Fruit fly (Drosophila melanogaster) whole organism, embryonic: ENCODE results near the gene Arv1.
A peak's percentile ranks its signal among the peaks of the same experiment; 100 is the strongest.

Experiments
- B-H1 ChIP-seq: fragments of 200-800 bp; sonication (Bioruptor generic); IDR thresholded peaks from 3 replicates; pipeline ENCODE4 v1.3.6; 2022; ENCODE audit warnings: missing biosample characterization, missing genetic modification characterization
- B-H2 ChIP-seq: fragments of 200-800 bp; sonication (Bioruptor generic); optimal IDR thresholded peaks from 2 replicates; lab custom pipeline; 2018; ENCODE audit warnings: missing biosample characterization, mild to moderate bottlenecking, missing genetic modification characterization
- Blimp-1 ChIP-seq: fragments of 200-800 bp; sonication (Bioruptor generic); optimal IDR thresholded peaks from 3 replicates; lab custom pipeline; 2018; ENCODE audit warnings: missing biosample characterization, missing genetic modification characterization, mild to moderate bottlenecking, moderate library complexity, missing genetic modification reagents
- C15 ChIP-seq: fragments of 200-800 bp; sonication (Bioruptor generic); IDR thresholded peaks from 3 replicates; pipeline ENCODE4 v1.3.6; 2022; ENCODE audit warnings: missing biosample characterization, missing genetic modification characterization
- CG10565 ChIP-seq: fragments of 200-800 bp; sonication (Bioruptor generic); optimal IDR thresholded peaks from 3 replicates; lab custom pipeline; 2016; ENCODE audit warnings: missing biosample characterization, mild to moderate bottlenecking, missing genetic modification characterization
- CG12104 ChIP-seq: fragments of 200-800 bp; sonication (Bioruptor generic); optimal IDR thresholded peaks from 3 replicates; lab custom pipeline; 2016; ENCODE audit warnings: missing biosample characterization, missing genetic modification characterization
- CG13894 ChIP-seq: fragments of 200-800 bp; sonication (Bioruptor generic); optimal IDR thresholded peaks from 3 replicates; lab custom pipeline; 2018; ENCODE audit warnings: missing biosample characterization, mild to moderate bottlenecking, missing genetic modification characterization, moderate library complexity
- CG15073 ChIP-seq: fragments of 200-800 bp; sonication (Bioruptor generic); optimal IDR thresholded peaks from 2 replicates; lab custom pipeline; 2016; ENCODE audit warnings: missing biosample characterization, missing genetic modification characterization
- CG17829 ChIP-seq: fragments of 200-800 bp; optimal IDR thresholded peaks from 2 replicates; lab custom pipeline; 2019; ENCODE audit warnings: missing biosample characterization, mild to moderate bottlenecking, missing genetic modification characterization, moderate library complexity
- CG18011 ChIP-seq: fragments of 200-800 bp; sonication (Bioruptor generic); optimal IDR thresholded peaks from 2 replicates; lab custom pipeline; 2017; ENCODE audit warnings: missing biosample characterization, missing genetic modification characterization, mild to moderate bottlenecking, moderate library complexity, missing genotype
- CG1832 ChIP-seq: fragments of 200-800 bp; sonication (Bioruptor generic); optimal IDR thresholded peaks from 2 replicates; lab custom pipeline; 2017; ENCODE audit warnings: missing biosample characterization, mild to moderate bottlenecking, missing genetic modification characterization, inconsistent platforms
- CG32767 ChIP-seq: fragments of 200-800 bp; sonication (Bioruptor generic); IDR thresholded peaks from 2 replicates; pipeline ENCODE4 v1.3.6; 2022; ENCODE audit warnings: missing biosample characterization, missing genetic modification characterization
- CG3995 ChIP-seq: fragments of 200-800 bp; sonication (Bioruptor generic); optimal IDR thresholded peaks from 3 replicates; lab custom pipeline; 2016; ENCODE audit warnings: missing biosample characterization, missing genetic modification characterization
- CG4360 ChIP-seq: fragments of 200-800 bp; sonication (Bioruptor generic); IDR thresholded peaks from 2 replicates; pipeline ENCODE4 v1.3.6; 2022; ENCODE audit warnings: missing biosample characterization, missing genetic modification characterization
- CG4617 ChIP-seq: fragments of 200-800 bp; sonication (Bioruptor generic); optimal IDR thresholded peaks from 3 replicates; lab custom pipeline; 2016; ENCODE audit warnings: missing biosample characterization, missing genetic modification characterization, borderline replicate concordance
- CG5245 ChIP-seq: fragments of 200-800 bp; sonication (Bioruptor generic); optimal IDR thresholded peaks from 3 replicates; lab custom pipeline; 2016; ENCODE audit warnings: missing biosample characterization, missing genetic modification characterization
- CG6765 ChIP-seq: fragments of 200-800 bp; sonication (Bioruptor generic); optimal IDR thresholded peaks from 3 replicates; lab custom pipeline; 2017; ENCODE audit warnings: missing biosample characterization, mild to moderate bottlenecking, missing genetic modification characterization
- CG8765 ChIP-seq: fragments of 200-800 bp; sonication (Bioruptor generic); IDR thresholded peaks from 2 replicates; pipeline ENCODE4 v1.3.6; 2022; ENCODE audit warnings: missing biosample characterization, missing genetic modification characterization
- CTCF ChIP-seq: fragments of 200-800 bp; sonication (Bioruptor generic); optimal IDR thresholded peaks from 2 replicates; lab custom pipeline; 2017; ENCODE audit warnings: missing biosample characterization, mild to moderate bottlenecking, missing genetic modification characterization, moderate library complexity
- Dad ChIP-seq: fragments of 200-800 bp; sonication (Bioruptor generic); optimal IDR thresholded peaks from 3 replicates; lab custom pipeline; 2016; ENCODE audit warnings: missing biosample characterization, missing genetic modification characterization
- Dll ChIP-seq: fragments of 200-800 bp; sonication (Bioruptor generic); IDR thresholded peaks from 4 replicates; pipeline ENCODE4 v1.3.6; 2022; ENCODE audit warnings: missing biosample characterization, missing genetic modification characterization; ENCODE audit not compliant: partially characterized antibody
- ERR ChIP-seq: fragments of 200-800 bp; sonication (Bioruptor generic); optimal IDR thresholded peaks from 2 replicates; lab custom pipeline; 2016; ENCODE audit warnings: missing biosample characterization, missing genetic modification characterization
- Eip74EF ChIP-seq, 2 experiments: fragments of 200-800 bp in 1 of 2; fragments of >200 bp in 1 of 2; sonication (Bioruptor generic) in 1 of 2; optimal IDR thresholded peaks; 2 replicates each; lab custom pipeline; 2017 to 2019; ENCODE audit warnings: missing biosample characterization in 2 of 2, missing genetic modification characterization in 2 of 2, mild to moderate bottlenecking in 1 of 2, moderate library complexity in 1 of 2
- Kr ChIP-seq: fragments of 200-800 bp; sonication (Bioruptor generic); optimal IDR thresholded peaks from 2 replicates; lab custom pipeline; 2017; ENCODE audit warnings: missing biosample characterization, mild to moderate bottlenecking, missing genetic modification characterization
- MTF-1 ChIP-seq: fragments of 200-800 bp; sonication (Bioruptor generic); optimal IDR thresholded peaks from 2 replicates; lab custom pipeline; 2018; ENCODE audit warnings: missing biosample characterization, mild to moderate bottlenecking, missing genetic modification characterization, borderline replicate concordance
- Mes4 ChIP-seq: fragments of 200-800 bp; sonication (Bioruptor generic); optimal IDR thresholded peaks from 2 replicates; lab custom pipeline; 2016; ENCODE audit warnings: missing biosample characterization, missing genetic modification characterization
- Rfx ChIP-seq: fragments of 200-800 bp; sonication (Bioruptor generic); IDR thresholded peaks from 2 replicates; pipeline ENCODE4 v1.3.6; 2022; ENCODE audit warnings: missing biosample characterization, missing genetic modification characterization
- YL-1 ChIP-seq: fragments of 200-800 bp; sonication (Bioruptor generic); optimal IDR thresholded peaks from 3 replicates; lab custom pipeline; 2017; ENCODE audit warnings: missing biosample characterization, mild to moderate bottlenecking, missing genetic modification characterization
- ap ChIP-seq: fragments of 200-800 bp; sonication (Bioruptor generic); IDR thresholded peaks from 2 replicates; pipeline ENCODE4 v1.3.6; 2022; ENCODE audit warnings: missing biosample characterization, missing genetic modification characterization
- cad ChIP-seq: fragments of >200 bp; optimal IDR thresholded peaks from 2 replicates; lab custom pipeline; 2017; ENCODE audit warnings: missing biosample characterization, missing genetic modification characterization
- cas ChIP-seq: fragments of 200-800 bp; sonication (Bioruptor generic); IDR thresholded peaks from 2 replicates; pipeline ENCODE4 v1.3.6; 2022; ENCODE audit warnings: missing biosample characterization, missing genetic modification characterization
- crp ChIP-seq, 2 experiments: fragments of 200-800 bp; sonication (Bioruptor generic); optimal IDR thresholded peaks; 2 replicates in 1 of 2; 3 replicates in 1 of 2; lab custom pipeline; 2017; ENCODE audit warnings: missing biosample characterization in 2 of 2, missing genetic modification characterization in 2 of 2, mild to moderate bottlenecking in 1 of 2, moderate library complexity in 1 of 2
- danr ChIP-seq: fragments of 200-800 bp; sonication (Bioruptor generic); IDR thresholded peaks from 2 replicates; pipeline ENCODE4 v1.3.6; 2022; ENCODE audit warnings: missing biosample characterization, missing genetic modification characterization
- eve ChIP-seq, 2 experiments: fragments of >200 bp; optimal IDR thresholded peaks; 2 replicates each; lab custom pipeline; 2017; ENCODE audit warnings: missing biosample characterization in 2 of 2, missing genetic modification characterization in 2 of 2
- grau ChIP-seq: fragments of 200-800 bp; optimal IDR thresholded peaks from 3 replicates; lab custom pipeline; 2019; ENCODE audit warnings: missing biosample characterization, mild to moderate bottlenecking, missing genetic modification characterization, moderate library complexity
- gsb ChIP-seq: fragments of 200-800 bp; sonication (Bioruptor generic); IDR thresholded peaks from 2 replicates; pipeline ENCODE4 v1.3.6; 2022; ENCODE audit warnings: missing biosample characterization, missing genetic modification characterization
- mirr ChIP-seq: fragments of 200-800 bp; sonication (Bioruptor generic); optimal IDR thresholded peaks from 3 replicates; lab custom pipeline; 2018; ENCODE audit warnings: missing biosample characterization, mild to moderate bottlenecking, missing genetic modification characterization
- pnt ChIP-seq: fragments of 200-800 bp; sonication (Bioruptor generic); optimal IDR thresholded peaks from 3 replicates; lab custom pipeline; 2016; ENCODE audit warnings: missing biosample characterization, missing genetic modification characterization
- psq ChIP-seq: fragments of 200-800 bp; sonication (Bioruptor generic); optimal IDR thresholded peaks from 2 replicates; lab custom pipeline; 2017; ENCODE audit warnings: missing biosample characterization, missing genetic modification characterization
- ro ChIP-seq: fragments of 200-800 bp; sonication (Bioruptor generic); IDR thresholded peaks from 2 replicates; pipeline ENCODE4 v1.3.6; 2022; ENCODE audit warnings: missing biosample characterization, missing genetic modification characterization
- run ChIP-seq: fragments of 200-800 bp; sonication (Bioruptor generic); optimal IDR thresholded peaks from 3 replicates; lab custom pipeline; 2018; ENCODE audit warnings: missing biosample characterization, mild to moderate bottlenecking, missing genetic modification characterization
- slp2 ChIP-seq: fragments of 200-800 bp; sonication (Bioruptor generic); optimal IDR thresholded peaks from 2 replicates; lab custom pipeline; 2016; ENCODE audit warnings: missing biosample characterization, missing genetic modification characterization
- sob ChIP-seq: fragments of 200-800 bp; sonication (Bioruptor generic); IDR thresholded peaks from 2 replicates; pipeline ENCODE4 v1.3.6; 2022; ENCODE audit warnings: missing biosample characterization, missing genetic modification characterization
- sqz ChIP-seq: fragments of 200-800 bp; sonication (Bioruptor generic); optimal IDR thresholded peaks from 3 replicates; lab custom pipeline; 2018; ENCODE audit warnings: missing biosample characterization, mild to moderate bottlenecking, missing genetic modification characterization
- tgo ChIP-seq: fragments of 200-800 bp; sonication (Bioruptor generic); IDR thresholded peaks from 3 replicates; pipeline ENCODE4 v1.3.6; 2022; ENCODE audit warnings: missing biosample characterization, missing genetic modification characterization
- tna ChIP-seq: fragments of 200-800 bp; sonication (Bioruptor generic); IDR thresholded peaks from 2 replicates; pipeline ENCODE4 v1.3.6; 2022; ENCODE audit warnings: missing biosample characterization, missing genetic modification characterization; ENCODE audit not compliant: partially characterized antibody
- toy ChIP-seq: fragments of 200-800 bp; sonication (Bioruptor generic); IDR thresholded peaks from 2 replicates; pipeline ENCODE4 v1.3.6; 2022; ENCODE audit warnings: missing biosample characterization, missing genetic modification characterization
- unpg ChIP-seq: fragments of 200-800 bp; sonication (Bioruptor generic); optimal IDR thresholded peaks from 3 replicates; lab custom pipeline; 2018; ENCODE audit warnings: missing biosample characterization, mild to moderate bottlenecking, missing genetic modification characterization, moderate library complexity
- vvl ChIP-seq: fragments of 200-800 bp; sonication (Bioruptor generic); IDR thresholded peaks from 2 replicates; pipeline ENCODE4 v1.3.6; 2022; ENCODE audit warnings: missing biosample characterization, missing genetic modification characterization

Gene Arv1

dm6 chr3L:21515823-21516715 is 13.1 kb downstream of the Arv1 start, which contains the start of the genes SAK and Cdk12 (continued):
- TF ChIP-seq CG8765 = peak; percentile 67
- TF ChIP-seq cad (GFP tag; lab: Kevin White, UChicago) = no peak
- TF ChIP-seq ERR = peak; percentile 30
- peak; percentile 54 for TF ChIP-seq CG5245 (GFP tag; lab: Kevin White, UChicago)
- peak; percentile 38 for TF ChIP-seq CG10565 (GFP tag; lab: Kevin White, UChicago)
- TF ChIP-seq vvl (GFP tag; lab: Robert Waterston, UW) = peak; percentile 88
- peak; percentile 61 for TF ChIP-seq B-H1 (GFP tag; lab: Robert Waterston, UW)
- TF ChIP-seq ap (GFP tag; lab: Robert Waterston, UW) = 0 out of 2 replicates have a peak, but pooled peaks have one; percentile 59
- TF ChIP-seq tgo = peak; percentile 77
- no peak; the same call in 1 of the 2 replicates for TF ChIP-seq cas (GFP tag; lab: Robert Waterston, UW)
- peak; percentile 76 for TF ChIP-seq sqz (GFP tag; lab: Kevin White, UChicago)
- peak in 1 of 2 experiments; percentile 33 for TF ChIP-seq crp (GFP tag; optimal IDR thresholded peaks at IDR 0.05; lab: Kevin White, UChicago)
- peak; percentile 79 for TF ChIP-seq gsb (GFP tag; lab: Robert Waterston, UW)
- peak; percentile 61 for TF ChIP-seq CG18011 (GFP tag; lab: Kevin White, UChicago)
- peak; percentile 71 for TF ChIP-seq pnt
- TF ChIP-seq CG12104 (GFP tag; lab: Kevin White, UChicago) = peak; percentile 91
- peak in 1 of 2 experiments; percentile 78 for TF ChIP-seq eve (GFP tag; optimal IDR thresholded peaks at IDR 0.05; lab: Kevin White, UChicago)
- peak; percentile 46 for TF ChIP-seq slp2
- peak; percentile 56; the same call in 2 of the 4 replicates for TF ChIP-seq Dll (GFP tag; lab: Robert Waterston, UW)
- TF ChIP-seq CG4617 = peak; percentile 80
- peak; percentile 77 for TF ChIP-seq danr (GFP tag; lab: Robert Waterston, UW)
- peak; percentile 53 for TF ChIP-seq CG32767 (GFP tag; lab: Robert Waterston, UW)
- TF ChIP-seq Eip74EF (GFP tag; optimal IDR thresholded peaks at IDR 0.05; lab: Kevin White, UChicago) = peak in 1 of 2 experiments; percentile 66
- peak; percentile 41 for TF ChIP-seq MTF-1
- peak; percentile 40 for TF ChIP-seq run
- peak; percentile 39 for TF ChIP-seq CTCF (GFP tag; lab: Kevin White, UChicago)
- TF ChIP-seq Kr (GFP tag; lab: Kevin White, UChicago) = no peak
- peak; percentile 92 for TF ChIP-seq B-H2
- TF ChIP-seq ro (GFP tag; lab: Robert Waterston, UW) = peak; percentile 61; the same call in 1 of the 2 replicates
- TF ChIP-seq mirr (GFP tag; lab: Kevin White, UChicago) = peak; percentile 50
- TF ChIP-seq tna (GFP tag; lab: Robert Waterston, UW) = no peak
- no peak for TF ChIP-seq CG1832 (GFP tag; lab: Kevin White, UChicago)
- TF ChIP-seq Mes4 (GFP tag; lab: Kevin White, UChicago) = peak; percentile 29
- peak; percentile 63 for TF ChIP-seq psq (GFP tag; lab: Kevin White, UChicago)
- peak; percentile 45 for TF ChIP-seq CG3995
- TF ChIP-seq toy = peak; percentile 47; the same call in 1 of the 2 replicates
- TF ChIP-seq sob (GFP tag; lab: Robert Waterston, UW) = peak; percentile 83
- TF ChIP-seq Blimp-1 (GFP tag; lab: Kevin White, UChicago) = peak; percentile 77
- peak; percentile 76 for TF ChIP-seq CG6765 (GFP tag; lab: Kevin White, UChicago)
- TF ChIP-seq CG15073 (GFP tag; lab: Kevin White, UChicago) = peak; percentile 59
- peak; percentile 87 for TF ChIP-seq CG13894 (tag; lab: Kevin White, UChicago)
- TF ChIP-seq Dad (GFP tag; lab: Kevin White, UChicago) = peak; percentile 48
- TF ChIP-seq unpg (GFP tag; lab: Kevin White, UChicago) = peak; percentile 81
- peak; percentile 89 for TF ChIP-seq CG17829 (tag; lab: Kevin White, UChicago)
- 0 out of 3 replicates have a peak, but pooled peaks have one; percentile 56 for TF ChIP-seq C15 (GFP tag; lab: Robert Waterston, UW)
- TF ChIP-seq grau (tag; lab: Kevin White, UChicago) = peak; percentile 92
- peak; percentile 84 for TF ChIP-seq Rfx (GFP tag; lab: Robert Waterston, UW)
- TF ChIP-seq YL-1 = peak; percentile 69
- 0 out of 2 replicates have a peak, but pooled peaks have one; percentile 43 for TF ChIP-seq CG4360 (GFP tag; lab: Robert Waterston, UW)
